Fruit fly (Drosophila melanogaster) whole organism, prepupa: ENCODE data around the gene Cyp28d1.

ENCODE experiments used
- Blimp-1 ChIP-seq: fragments of 200-800 bp; sonication (Bioruptor generic); optimal IDR thresholded peaks from 3 replicates; lab custom pipeline; 2017; ENCODE audit warnings: missing biosample characterization, missing genetic modification characterization, mild to moderate bottlenecking, moderate library complexity, missing genetic modification reagents
- CG10631 ChIP-seq: fragments of 200-800 bp; sonication (Bioruptor generic); optimal IDR thresholded peaks from 2 replicates; lab custom pipeline; 2016; ENCODE audit warnings: missing biosample characterization, missing genetic modification characterization
- CG10669 ChIP-seq: fragments of 200-800 bp; sonication (Bioruptor generic); optimal IDR thresholded peaks from 3 replicates; lab custom pipeline; 2018; ENCODE audit warnings: missing biosample characterization, mild to moderate bottlenecking, missing genetic modification characterization, moderate library complexity
- CG11294 ChIP-seq: fragments of 200-800 bp; sonication (Bioruptor generic); IDR thresholded peaks from 2 replicates; pipeline ENCODE4 v1.3.6; 2022; ENCODE audit warnings: missing biosample characterization, missing genetic modification characterization
- CG11902 ChIP-seq: fragments of 200-800 bp; sonication (Bioruptor generic); optimal IDR thresholded peaks from 3 replicates; lab custom pipeline; 2016; ENCODE audit warnings: missing biosample characterization, missing genetic modification characterization
- CG15336 ChIP-seq: fragments of 200-800 bp; sonication (Bioruptor generic); IDR thresholded peaks from 2 replicates; pipeline ENCODE4 v1.3.6; 2022; ENCODE audit warnings: missing biosample characterization, missing genetic modification characterization
- CG1621 ChIP-seq: fragments of 200-800 bp; sonication (Bioruptor generic); optimal IDR thresholded peaks from 3 replicates; lab custom pipeline; 2018; ENCODE audit warnings: missing biosample characterization, mild to moderate bottlenecking, missing genetic modification characterization
- CG16779 ChIP-seq: fragments of 200-800 bp; sonication (Bioruptor generic); optimal IDR thresholded peaks from 3 replicates; lab custom pipeline; 2017; ENCODE audit warnings: missing biosample characterization, mild to moderate bottlenecking, missing genetic modification characterization
- CG3032 ChIP-seq: fragments of 200-800 bp; optimal IDR thresholded peaks from 2 replicates; lab custom pipeline; 2019; ENCODE audit warnings: missing biosample characterization, mild to moderate bottlenecking, missing genetic modification characterization, moderate library complexity
- CG31627 ChIP-seq: fragments of 200-800 bp; sonication (Bioruptor generic); optimal IDR thresholded peaks from 3 replicates; lab custom pipeline; 2016; ENCODE audit warnings: missing biosample characterization, missing genetic modification characterization
- CG32006 ChIP-seq: fragments of 200-800 bp; sonication (Bioruptor generic); optimal IDR thresholded peaks from 3 replicates; lab custom pipeline; 2017; ENCODE audit warnings: missing biosample characterization, mild to moderate bottlenecking, missing genetic modification characterization
- CG34406 ChIP-seq: fragments of 200-800 bp; sonication (Bioruptor generic); optimal IDR thresholded peaks from 3 replicates; lab custom pipeline; 2016; ENCODE audit warnings: missing biosample characterization, missing genetic modification characterization
- CG3919 ChIP-seq: fragments of 200-800 bp; sonication (Bioruptor generic); optimal IDR thresholded peaks from 3 replicates; lab custom pipeline; 2016; ENCODE audit warnings: missing biosample characterization, missing genetic modification characterization
- CG4318 ChIP-seq: fragments of 200-800 bp; sonication (Bioruptor generic); optimal IDR thresholded peaks from 3 replicates; lab custom pipeline; 2017; ENCODE audit warnings: missing biosample characterization, mild to moderate bottlenecking, missing genetic modification characterization
- CG6163 ChIP-seq: fragments of 200-800 bp; sonication (Bioruptor generic); IDR thresholded peaks from 3 replicates; pipeline ENCODE4 v1.3.6; 2022; ENCODE audit warnings: missing biosample characterization, missing genetic modification characterization
- CG6792 ChIP-seq: fragments of 200-800 bp; sonication (Bioruptor generic); optimal IDR thresholded peaks from 3 replicates; lab custom pipeline; 2016; ENCODE audit warnings: missing biosample characterization, missing genetic modification characterization
- CG6854 ChIP-seq: fragments of 200-800 bp; sonication (Bioruptor generic); optimal IDR thresholded peaks from 2 replicates; lab custom pipeline; 2017; ENCODE audit warnings: missing biosample characterization, mild to moderate bottlenecking, missing genetic modification characterization
- CG8119 ChIP-seq: fragments of 200-800 bp; sonication (Bioruptor generic); IDR thresholded peaks from 3 replicates; pipeline ENCODE4 v1.3.6; 2022; ENCODE audit warnings: missing biosample characterization, missing genetic modification characterization
- CG8319 ChIP-seq: fragments of 200-800 bp; sonication (Bioruptor generic); optimal IDR thresholded peaks from 3 replicates; lab custom pipeline; 2016; ENCODE audit warnings: missing biosample characterization, missing genetic modification characterization
- CG9139 ChIP-seq: fragments of 200-800 bp; sonication (Bioruptor generic); optimal IDR thresholded peaks from 3 replicates; lab custom pipeline; 2017; ENCODE audit warnings: missing biosample characterization, mild to moderate bottlenecking, missing genetic modification characterization
- Eip93F ChIP-seq: fragments of 200-800 bp; sonication (Bioruptor generic); optimal IDR thresholded peaks from 2 replicates; lab custom pipeline; 2016; ENCODE audit warnings: missing biosample characterization, mild to moderate bottlenecking, missing genetic modification characterization
- Ets96B ChIP-seq: fragments of 200-800 bp; optimal IDR thresholded peaks from 2 replicates; lab custom pipeline; 2019; ENCODE audit warnings: missing biosample characterization, mild to moderate bottlenecking, missing genetic modification characterization, moderate library complexity
- Hr38 ChIP-seq: sonication (Bioruptor generic); optimal IDR thresholded peaks from 2 replicates; lab custom pipeline; 2016; ENCODE audit warnings: missing biosample characterization, missing genetic modification characterization
- Hr4 ChIP-seq: fragments of 200-800 bp; sonication (Bioruptor generic); optimal IDR thresholded peaks from 3 replicates; lab custom pipeline; 2016; ENCODE audit warnings: missing biosample characterization, missing genetic modification characterization
- Lpt ChIP-seq: fragments of 200-800 bp; sonication (Bioruptor generic); optimal IDR thresholded peaks from 3 replicates; lab custom pipeline; 2016; ENCODE audit warnings: missing biosample characterization, missing genetic modification characterization
- Met ChIP-seq: fragments of 200-800 bp; sonication (Bioruptor generic); optimal IDR thresholded peaks from 3 replicates; lab custom pipeline; 2016; ENCODE audit warnings: missing biosample characterization, missing genetic modification characterization
- OdsH ChIP-seq: fragments of 200-800 bp; sonication (Bioruptor generic); optimal IDR thresholded peaks from 3 replicates; lab custom pipeline; 2016; ENCODE audit warnings: missing biosample characterization, missing genetic modification characterization
- Smox ChIP-seq: fragments of 200-800 bp; sonication (Bioruptor generic); optimal IDR thresholded peaks from 3 replicates; lab custom pipeline; 2016; ENCODE audit warnings: missing biosample characterization, missing genetic modification characterization
- Sox102F ChIP-seq: fragments of 200-800 bp; sonication (Bioruptor generic); optimal IDR thresholded peaks from 2 replicates; lab custom pipeline; 2016; ENCODE audit warnings: missing biosample characterization, mild to moderate bottlenecking, missing genetic modification characterization
- Sox14 ChIP-seq: fragments of 200-800 bp; sonication (Bioruptor generic); optimal IDR thresholded peaks from 3 replicates; lab custom pipeline; 2016; ENCODE audit warnings: missing biosample characterization, missing genetic modification characterization
- Sox15 ChIP-seq: fragments of 200-800 bp; sonication (Bioruptor generic); optimal IDR thresholded peaks from 3 replicates; lab custom pipeline; 2016; ENCODE audit warnings: missing biosample characterization, missing genetic modification characterization
- achi ChIP-seq: fragments of 200-800 bp; sonication (Bioruptor generic); optimal IDR thresholded peaks from 3 replicates; lab custom pipeline; 2016; ENCODE audit warnings: missing biosample characterization, missing genetic modification characterization
- cyc ChIP-seq: fragments of 200-800 bp; sonication (Bioruptor generic); optimal IDR thresholded peaks from 3 replicates; lab custom pipeline; 2016; ENCODE audit warnings: missing biosample characterization, missing genetic modification characterization
- dac ChIP-seq: fragments of 200-800 bp; sonication (Bioruptor generic); optimal IDR thresholded peaks from 2 replicates; lab custom pipeline; 2017; ENCODE audit warnings: missing biosample characterization, mild to moderate bottlenecking, missing genetic modification characterization
- dsx ChIP-seq: fragments of 200-800 bp; optimal IDR thresholded peaks from 3 replicates; lab custom pipeline; 2019; ENCODE audit warnings: missing biosample characterization, mild to moderate bottlenecking, missing genetic modification characterization, moderate library complexity; ENCODE audit not compliant: poor library complexity, severe bottlenecking
- eg ChIP-seq: fragments of 200-800 bp; sonication (Bioruptor generic); IDR thresholded peaks from 3 replicates; pipeline ENCODE4 v1.3.6; 2022; ENCODE audit warnings: missing biosample characterization, missing genetic modification characterization
- esn ChIP-seq: fragments of 200-800 bp; sonication (Bioruptor generic); optimal IDR thresholded peaks from 2 replicates; lab custom pipeline; 2016; ENCODE audit warnings: missing biosample characterization, mild to moderate bottlenecking, missing genetic modification characterization, moderate library complexity
- fd85E ChIP-seq: fragments of 200-800 bp; sonication (Bioruptor generic); optimal IDR thresholded peaks from 3 replicates; lab custom pipeline; 2016; ENCODE audit warnings: missing biosample characterization, missing genetic modification characterization
- fkh ChIP-seq: fragments of 200-800 bp; sonication (Bioruptor generic); optimal IDR thresholded peaks from 3 replicates; lab custom pipeline; 2017; ENCODE audit warnings: missing biosample characterization, mild to moderate bottlenecking, missing genetic modification characterization, moderate library complexity
- lz ChIP-seq: fragments of 200-800 bp; sonication (Bioruptor generic); optimal IDR thresholded peaks from 3 replicates; lab custom pipeline; 2016; ENCODE audit warnings: missing biosample characterization, missing genetic modification characterization
- net ChIP-seq: fragments of 200-800 bp; sonication (Bioruptor generic); optimal IDR thresholded peaks from 3 replicates; lab custom pipeline; 2016; ENCODE audit warnings: missing biosample characterization, missing genetic modification characterization
- pdm3 ChIP-seq: fragments of 200-800 bp; sonication (Bioruptor generic); optimal IDR thresholded peaks from 3 replicates; lab custom pipeline; 2016; ENCODE audit warnings: missing biosample characterization, missing genetic modification characterization
- spab ChIP-seq: fragments of 200-800 bp; sonication (Bioruptor generic); optimal IDR thresholded peaks from 2 replicates; lab custom pipeline; 2017; ENCODE audit warnings: missing biosample characterization, mild to moderate bottlenecking, missing genetic modification characterization, missing genetic modification reagents
- ss ChIP-seq, 2 experiments: fragments of 200-800 bp; sonication (Bioruptor generic); optimal IDR thresholded peaks; 2 replicates in 1 of 2; 3 replicates in 1 of 2; lab custom pipeline; 2017 to 2018; ENCODE audit warnings: mild to moderate bottlenecking in 2 of 2, missing biosample characterization in 2 of 2, missing genetic modification characterization in 2 of 2, moderate library complexity in 1 of 2
- svp ChIP-seq: fragments of 200-800 bp; sonication (Bioruptor generic); peaks from one replicate; lab custom pipeline; 2016; ENCODE audit warnings: missing biosample characterization, missing genetic modification characterization
- topi ChIP-seq: fragments of 200-800 bp; sonication (Bioruptor generic); optimal IDR thresholded peaks from 3 replicates; lab custom pipeline; 2016; ENCODE audit warnings: missing biosample characterization, missing genetic modification characterization

The Cyp28d1 gene

DNA sequence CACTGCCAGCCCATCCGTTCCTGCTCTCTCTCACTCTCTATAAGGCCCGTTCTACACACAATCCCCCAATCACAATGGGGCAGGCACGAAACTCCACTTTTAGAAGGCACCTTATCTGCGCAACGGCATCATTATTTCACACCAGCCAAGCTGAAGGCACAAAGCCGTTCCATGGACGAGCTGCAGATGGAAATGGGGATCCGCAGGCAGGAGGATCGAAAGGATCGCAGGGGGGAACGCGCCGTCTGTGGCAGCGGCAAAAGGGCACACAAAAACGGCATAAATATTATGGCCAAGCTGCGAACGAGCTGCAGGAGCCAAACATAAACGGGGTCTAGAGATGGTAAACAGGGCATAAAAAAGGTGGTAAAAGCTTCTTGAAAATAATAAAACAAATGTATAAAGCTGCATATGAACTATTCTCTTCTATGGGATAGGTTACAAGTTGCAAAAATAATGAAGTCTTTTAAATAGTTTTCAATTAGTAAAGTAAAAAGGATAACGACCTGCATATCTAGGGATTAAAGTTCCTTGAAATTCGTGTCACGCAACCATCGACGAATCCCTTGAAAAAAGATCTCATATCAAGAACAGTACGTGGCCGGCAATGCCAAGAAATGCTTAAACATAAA lies 42.3 kb downstream of the Cyp28d1 start (continued):
- TF ChIP-seq CG16779 (tag; lab: Kevin White, UChicago): peak; percentile 0
- peak; percentile 76 for TF ChIP-seq Sox102F (GFP tag; lab: Kevin White, UChicago)
- peak; percentile 19 for TF ChIP-seq CG9139 (GFP tag; lab: Kevin White, UChicago)
- peak; percentile 85 for TF ChIP-seq esn (GFP tag; lab: Kevin White, UChicago)
- peak; percentile 52 for TF ChIP-seq spab (GFP tag; lab: Kevin White, UChicago)
- no peak for TF ChIP-seq Lpt
- TF ChIP-seq Sox14 (GFP tag; lab: Kevin White, UChicago): peak; percentile 63
- no peak for TF ChIP-seq dac (GFP tag; lab: Kevin White, UChicago)
- peak; percentile 60 for TF ChIP-seq pdm3
- TF ChIP-seq net: peak; percentile 17
- TF ChIP-seq Eip93F (GFP tag; lab: Kevin White, UChicago): peak; percentile 43
- no peak for TF ChIP-seq fd85E (GFP tag; lab: Kevin White, UChicago)
- TF ChIP-seq Blimp-1 (GFP tag; lab: Kevin White, UChicago): peak; percentile 32
- peak; percentile 74 for TF ChIP-seq CG3032 (tag; lab: Kevin White, UChicago)
- no peak for TF ChIP-seq Hr4
- peak; percentile 71 for TF ChIP-seq lz
- no peak for TF ChIP-seq CG1621 (tag; lab: Kevin White, UChicago)
- peak; percentile 33 for TF ChIP-seq CG3919
- TF ChIP-seq CG15336: no peak
- TF ChIP-seq cyc (GFP tag; lab: Kevin White, UChicago): peak; percentile 55

DNA sequence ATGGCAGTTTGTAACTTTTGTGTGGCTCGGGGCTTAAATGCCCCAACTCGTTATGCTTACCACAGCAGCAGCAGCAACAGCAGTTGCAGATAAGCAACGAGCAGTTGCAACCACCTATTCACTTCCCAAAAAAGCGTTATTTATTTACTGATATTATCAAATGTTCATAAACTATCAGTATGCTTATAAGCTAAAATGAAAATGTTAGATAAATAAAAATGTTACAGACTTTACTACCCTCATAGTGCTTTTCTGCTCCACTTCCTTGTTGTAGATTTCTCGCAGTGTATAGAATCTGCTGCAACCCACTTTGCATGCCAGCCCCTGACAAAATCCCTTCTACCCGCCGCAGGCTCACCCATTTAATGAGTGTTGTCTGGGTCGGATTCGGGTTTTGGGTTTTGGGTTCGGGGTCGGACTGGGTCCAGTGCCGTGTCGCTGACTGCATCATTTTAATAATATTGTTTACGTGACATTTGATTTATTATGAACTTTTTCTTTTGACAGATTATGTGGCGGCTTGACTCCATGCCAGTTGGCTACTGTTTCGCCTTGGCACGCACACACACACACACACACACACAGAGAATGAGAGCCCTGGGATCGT lies 43.9 kb downstream of the Cyp28d1 start:
- TF ChIP-seq topi: peak; percentile 96
- peak; percentile 90 for TF ChIP-seq CG1621 (tag; lab: Kevin White, UChicago)
- TF ChIP-seq dsx (GFP tag; lab: Kevin White, UChicago): peak; percentile 92
- TF ChIP-seq CG11902: peak; percentile 89
- TF ChIP-seq Hr38 (GFP tag; lab: Kevin White, UChicago): no peak
- TF ChIP-seq Smox (GFP tag; lab: Kevin White, UChicago): peak; percentile 97
- no peak for TF ChIP-seq fkh (GFP tag; lab: Kevin White, UChicago)
- peak; percentile 92 for TF ChIP-seq ss (GFP tag; optimal IDR thresholded peaks at IDR 0.05; lab: Kevin White, UChicago)
- TF ChIP-seq Sox14 (GFP tag; lab: Kevin White, UChicago): peak; percentile 96
- peak; percentile 55 for TF ChIP-seq CG4318 (GFP tag; lab: Kevin White, UChicago)
- TF ChIP-seq lz: peak; percentile 96
- peak; percentile 80 for TF ChIP-seq CG15336
- TF ChIP-seq achi: peak; percentile 92
- TF ChIP-seq Ets96B: peak; percentile 94
- TF ChIP-seq CG3032 (tag; lab: Kevin White, UChicago): peak; percentile 93
- peak; percentile 75 for TF ChIP-seq fd85E (GFP tag; lab: Kevin White, UChicago)
- TF ChIP-seq net: peak; percentile 91
- peak; percentile 82 for TF ChIP-seq CG8119 (GFP tag; lab: Robert Waterston, UW)
- TF ChIP-seq svp (GFP tag; lab: Kevin White, UChicago): peak; percentile 99
- peak; percentile 90 for TF ChIP-seq CG10669 (GFP tag; lab: Kevin White, UChicago)
- peak; percentile 96 for TF ChIP-seq CG31627 (GFP tag; lab: Kevin White, UChicago)
- peak; percentile 93 for TF ChIP-seq CG6163 (GFP tag; lab: Robert Waterston, UW)
- peak; percentile 33; the same call in 1 of the 2 replicates for TF ChIP-seq CG11294
- peak; percentile 98 for TF ChIP-seq esn (GFP tag; lab: Kevin White, UChicago)
- peak; percentile 94 for TF ChIP-seq CG10631 (GFP tag; lab: Kevin White, UChicago)
- TF ChIP-seq CG6854: peak; percentile 94
- peak; percentile 91 for TF ChIP-seq OdsH
- TF ChIP-seq Met (GFP tag; lab: Kevin White, UChicago): peak; percentile 97
- TF ChIP-seq cyc (GFP tag; lab: Kevin White, UChicago): peak; percentile 96
- peak; percentile 76 for TF ChIP-seq eg (GFP tag; lab: Robert Waterston, UW)
- TF ChIP-seq Blimp-1 (GFP tag; lab: Kevin White, UChicago): peak; percentile 83
- peak; percentile 94 for TF ChIP-seq pdm3
- TF ChIP-seq CG34406: peak; percentile 93
- peak; percentile 96 for TF ChIP-seq CG3919
- peak; percentile 80 for TF ChIP-seq CG32006 (GFP tag; lab: Kevin White, UChicago)
- peak; percentile 78 for TF ChIP-seq Eip93F (GFP tag; lab: Kevin White, UChicago)
- TF ChIP-seq Sox15: peak; percentile 89
- peak; percentile 86 for TF ChIP-seq CG8319
- TF ChIP-seq dac (GFP tag; lab: Kevin White, UChicago): peak; percentile 44
- TF ChIP-seq CG6792: peak; percentile 95
